Worm (Caenorhabditis elegans) whole organism, L4 larva: Measurements from ENCODE around the gene rml-3.

Source experiments
- nhr-6 ChIP-seq: fragments of 150-350 bp; optimal IDR thresholded peaks from 2 replicates; lab custom pipeline; 2014; ENCODE audit warnings: missing biosample characterization, missing genetic modification characterization
- saeg-2 ChIP-seq: fragments of 200-800 bp; sonication (Bioruptor generic); IDR thresholded peaks from 2 replicates; pipeline ENCODE4 v1.3.6; 2022; ENCODE audit warnings: missing genetic modification reagents, missing genetic modification characterization, missing compliant biosample characterization
- snpc-4 ChIP-seq: fragments of 150-350 bp; optimal IDR thresholded peaks from 2 replicates; lab custom pipeline; 2014; ENCODE audit warnings: missing biosample characterization, missing genetic modification characterization

DNA sequence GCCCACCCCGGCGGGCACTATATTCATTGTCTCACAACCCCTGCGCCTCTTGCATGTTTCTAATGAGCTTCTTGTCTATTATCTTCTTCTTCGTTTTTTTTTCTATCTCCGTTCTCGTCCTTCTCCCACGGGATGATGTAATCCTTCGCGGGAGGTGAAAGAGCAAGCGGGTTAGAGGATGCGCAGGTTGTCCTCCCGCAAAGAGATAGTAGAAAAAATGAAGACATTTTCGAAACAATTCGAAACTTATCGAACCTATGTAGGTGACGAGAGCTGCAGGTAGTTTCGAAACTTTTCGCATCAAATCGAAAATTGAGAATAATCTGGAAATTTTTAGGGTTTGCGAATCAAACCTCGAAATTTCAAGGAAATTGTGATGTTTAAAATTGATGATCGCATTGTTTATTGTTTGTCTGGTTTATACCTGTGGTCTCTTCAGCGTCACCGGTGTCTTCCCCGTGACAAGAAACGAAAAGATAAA lies 11.4 kb upstream of the rml-3 start:
- TF ChIP-seq nhr-6 (tag; lab: Kevin White, UChicago) (no peak), saeg-2 (no peak), snpc-4 (tag; lab: Kevin White, UChicago) (no peak)
